Fruit fly (Drosophila melanogaster) whole organism, adult: ENCODE data around the gene Cnep1r2.

ENCODE experiments used
- CG12768 ChIP-seq: fragments of 200-800 bp; sonication (Bioruptor generic); optimal IDR thresholded peaks from 2 replicates; lab custom pipeline; 2017; ENCODE audit warnings: missing biosample characterization, missing genetic modification characterization, mild to moderate bottlenecking, moderate library complexity, missing genetic modification reagents
- CG33017 ChIP-seq: fragments of 200-800 bp; sonication (Bioruptor generic); optimal IDR thresholded peaks from 2 replicates; lab custom pipeline; 2018; ENCODE audit warnings: missing biosample characterization, mild to moderate bottlenecking, missing genetic modification characterization, moderate library complexity
- CG5204 ChIP-seq: fragments of 200-800 bp; sonication (Bioruptor generic); optimal IDR thresholded peaks from 2 replicates; lab custom pipeline; 2016; ENCODE audit warnings: missing biosample characterization, missing genetic modification characterization
- CG7045 ChIP-seq: fragments of 200-800 bp; sonication (Bioruptor generic); optimal IDR thresholded peaks from 2 replicates; lab custom pipeline; 2017; ENCODE audit warnings: missing biosample characterization, mild to moderate bottlenecking, missing genetic modification characterization
- CG7101 ChIP-seq: fragments of 200-800 bp; sonication (Bioruptor generic); optimal IDR thresholded peaks from 2 replicates; lab custom pipeline; 2018; ENCODE audit warnings: missing biosample characterization, mild to moderate bottlenecking, missing genetic modification characterization, moderate library complexity
- Clk ChIP-seq: fragments of 200-800 bp; sonication (Bioruptor generic); optimal IDR thresholded peaks from 2 replicates; lab custom pipeline; 2017; ENCODE audit warnings: missing biosample characterization, missing genetic modification characterization
- Crg-1 ChIP-seq: fragments of 200-800 bp; sonication (Bioruptor generic); optimal IDR thresholded peaks from 2 replicates; lab custom pipeline; 2016; ENCODE audit warnings: missing biosample characterization, missing genetic modification characterization
- Hr96 ChIP-seq: fragments of 200-800 bp; sonication (Bioruptor generic); optimal IDR thresholded peaks from 2 replicates; lab custom pipeline; 2016; ENCODE audit warnings: missing biosample characterization, missing genetic modification characterization
- bab1 ChIP-seq: fragments of 200-800 bp; sonication (Bioruptor generic); optimal IDR thresholded peaks from 3 replicates; lab custom pipeline; 2019; ENCODE audit warnings: missing biosample characterization, mild to moderate bottlenecking, missing genetic modification characterization, moderate library complexity
- cic ChIP-seq: fragments of 200-800 bp; sonication (Bioruptor generic); optimal IDR thresholded peaks from 2 replicates; lab custom pipeline; 2017; ENCODE audit warnings: missing biosample characterization, mild to moderate bottlenecking, missing genetic modification characterization, moderate library complexity
- kay ChIP-seq: fragments of 200-800 bp; sonication (Bioruptor generic); peaks from one replicate; lab custom pipeline; 2016; ENCODE audit warnings: missing biosample characterization, missing genetic modification characterization, borderline replicate concordance
- ovo ChIP-seq: fragments of 200-800 bp; sonication (Bioruptor generic); optimal IDR thresholded peaks from 2 replicates; lab custom pipeline; 2016; ENCODE audit warnings: missing biosample characterization, missing genetic modification characterization
- tj ChIP-seq: fragments of 200-800 bp; sonication (Bioruptor generic); optimal IDR thresholded peaks from 3 replicates; lab custom pipeline; 2017; ENCODE audit warnings: missing biosample characterization, mild to moderate bottlenecking, missing genetic modification characterization, moderate library complexity
- toe ChIP-seq: fragments of 200-800 bp; sonication (Bioruptor generic); optimal IDR thresholded peaks from 2 replicates; lab custom pipeline; 2016; ENCODE audit warnings: missing biosample characterization, missing genetic modification characterization

dm6 chr3L:10599512-10599911 lies 38.4 kb upstream of the Cnep1r2 start:
- TF ChIP-seq CG33017 (tag; lab: Kevin White, UChicago) = no peak
- TF ChIP-seq CG5204 (GFP tag; lab: Kevin White, UChicago) = no peak
- no peak for TF ChIP-seq cic
- no peak for TF ChIP-seq kay (GFP tag; lab: Kevin White, UChicago)
- TF ChIP-seq CG7045 (GFP tag; lab: Kevin White, UChicago) = no peak
- no peak for TF ChIP-seq CG12768 (GFP tag; lab: Kevin White, UChicago)
- TF ChIP-seq toe (GFP tag; lab: Kevin White, UChicago) = no peak
- no peak for TF ChIP-seq Crg-1 (GFP tag; lab: Kevin White, UChicago)
- TF ChIP-seq Hr96 (GFP tag; lab: Kevin White, UChicago) = no peak
- TF ChIP-seq tj (GFP tag; lab: Kevin White, UChicago) = no peak
- no peak for TF ChIP-seq bab1
- no peak for TF ChIP-seq CG7101 (tag; lab: Kevin White, UChicago)
- no peak for TF ChIP-seq ovo (GFP tag; lab: Kevin White, UChicago)
- TF ChIP-seq Clk (GFP tag; lab: Kevin White, UChicago) = no peak
